Fruit fly (Drosophila melanogaster) whole organism, prepupa: ENCODE results near the gene CG1983.

Experiments
- Blimp-1 ChIP-seq: fragments of 200-800 bp; sonication (Bioruptor generic); optimal IDR thresholded peaks from 3 replicates; lab custom pipeline; 2017; ENCODE audit warnings: missing biosample characterization, missing genetic modification characterization, mild to moderate bottlenecking, moderate library complexity, missing genetic modification reagents
- CG15336 ChIP-seq: fragments of 200-800 bp; sonication (Bioruptor generic); IDR thresholded peaks from 2 replicates; pipeline ENCODE4 v1.3.6; 2022; ENCODE audit warnings: missing biosample characterization, missing genetic modification characterization
- CG16779 ChIP-seq: fragments of 200-800 bp; sonication (Bioruptor generic); optimal IDR thresholded peaks from 3 replicates; lab custom pipeline; 2017; ENCODE audit warnings: missing biosample characterization, mild to moderate bottlenecking, missing genetic modification characterization
- CG31627 ChIP-seq: fragments of 200-800 bp; sonication (Bioruptor generic); optimal IDR thresholded peaks from 3 replicates; lab custom pipeline; 2016; ENCODE audit warnings: missing biosample characterization, missing genetic modification characterization
- CG3919 ChIP-seq: fragments of 200-800 bp; sonication (Bioruptor generic); optimal IDR thresholded peaks from 3 replicates; lab custom pipeline; 2016; ENCODE audit warnings: missing biosample characterization, missing genetic modification characterization
- CG6163 ChIP-seq: fragments of 200-800 bp; sonication (Bioruptor generic); IDR thresholded peaks from 3 replicates; pipeline ENCODE4 v1.3.6; 2022; ENCODE audit warnings: missing biosample characterization, missing genetic modification characterization
- CG6276 ChIP-seq: fragments of 200-800 bp; sonication (Bioruptor generic); optimal IDR thresholded peaks from 2 replicates; lab custom pipeline; 2017; ENCODE audit warnings: missing biosample characterization, mild to moderate bottlenecking, missing genetic modification characterization
- CG6792 ChIP-seq: fragments of 200-800 bp; sonication (Bioruptor generic); optimal IDR thresholded peaks from 3 replicates; lab custom pipeline; 2016; ENCODE audit warnings: missing biosample characterization, missing genetic modification characterization
- CG6854 ChIP-seq: fragments of 200-800 bp; sonication (Bioruptor generic); optimal IDR thresholded peaks from 2 replicates; lab custom pipeline; 2017; ENCODE audit warnings: missing biosample characterization, mild to moderate bottlenecking, missing genetic modification characterization
- CG8119 ChIP-seq: fragments of 200-800 bp; sonication (Bioruptor generic); IDR thresholded peaks from 3 replicates; pipeline ENCODE4 v1.3.6; 2022; ENCODE audit warnings: missing biosample characterization, missing genetic modification characterization
- CG8319 ChIP-seq: fragments of 200-800 bp; sonication (Bioruptor generic); optimal IDR thresholded peaks from 3 replicates; lab custom pipeline; 2016; ENCODE audit warnings: missing biosample characterization, missing genetic modification characterization
- CG8632 ChIP-seq: fragments of 200-800 bp; sonication (Bioruptor generic); optimal IDR thresholded peaks from 3 replicates; lab custom pipeline; 2016; ENCODE audit warnings: missing biosample characterization, missing genetic modification characterization
- CG9139 ChIP-seq: fragments of 200-800 bp; sonication (Bioruptor generic); optimal IDR thresholded peaks from 3 replicates; lab custom pipeline; 2017; ENCODE audit warnings: missing biosample characterization, mild to moderate bottlenecking, missing genetic modification characterization
- Eip75B ChIP-seq: fragments of 200-800 bp; sonication (Bioruptor generic); optimal IDR thresholded peaks from 3 replicates; lab custom pipeline; 2016; ENCODE audit warnings: missing biosample characterization, missing genetic modification characterization
- Eip78C ChIP-seq: fragments of 200-800 bp; sonication (Bioruptor generic); peaks from one replicate; lab custom pipeline; 2016; ENCODE audit warnings: missing biosample characterization, missing genetic modification characterization
- Eip93F ChIP-seq: fragments of 200-800 bp; sonication (Bioruptor generic); optimal IDR thresholded peaks from 2 replicates; lab custom pipeline; 2016; ENCODE audit warnings: missing biosample characterization, mild to moderate bottlenecking, missing genetic modification characterization
- Ets21C ChIP-seq: fragments of 200-800 bp; sonication (Bioruptor generic); optimal IDR thresholded peaks from 3 replicates; lab custom pipeline; 2016; ENCODE audit warnings: missing biosample characterization, missing genetic modification characterization
- Ets96B ChIP-seq: fragments of 200-800 bp; optimal IDR thresholded peaks from 2 replicates; lab custom pipeline; 2019; ENCODE audit warnings: missing biosample characterization, mild to moderate bottlenecking, missing genetic modification characterization, moderate library complexity
- Hr38 ChIP-seq: sonication (Bioruptor generic); optimal IDR thresholded peaks from 2 replicates; lab custom pipeline; 2016; ENCODE audit warnings: missing biosample characterization, missing genetic modification characterization
- Hr39 ChIP-seq: fragments of 200-800 bp; sonication (Bioruptor generic); optimal IDR thresholded peaks from 2 replicates; lab custom pipeline; 2016; ENCODE audit warnings: missing biosample characterization, missing genetic modification characterization
- Hr4 ChIP-seq: fragments of 200-800 bp; sonication (Bioruptor generic); optimal IDR thresholded peaks from 3 replicates; lab custom pipeline; 2016; ENCODE audit warnings: missing biosample characterization, missing genetic modification characterization
- Lpt ChIP-seq: fragments of 200-800 bp; sonication (Bioruptor generic); optimal IDR thresholded peaks from 3 replicates; lab custom pipeline; 2016; ENCODE audit warnings: missing biosample characterization, missing genetic modification characterization
- Sox102F ChIP-seq: fragments of 200-800 bp; sonication (Bioruptor generic); optimal IDR thresholded peaks from 2 replicates; lab custom pipeline; 2016; ENCODE audit warnings: missing biosample characterization, mild to moderate bottlenecking, missing genetic modification characterization
- Sox14 ChIP-seq: fragments of 200-800 bp; sonication (Bioruptor generic); optimal IDR thresholded peaks from 3 replicates; lab custom pipeline; 2016; ENCODE audit warnings: missing biosample characterization, missing genetic modification characterization
- Sox15 ChIP-seq: fragments of 200-800 bp; sonication (Bioruptor generic); optimal IDR thresholded peaks from 3 replicates; lab custom pipeline; 2016; ENCODE audit warnings: missing biosample characterization, missing genetic modification characterization
- dac ChIP-seq: fragments of 200-800 bp; sonication (Bioruptor generic); optimal IDR thresholded peaks from 2 replicates; lab custom pipeline; 2017; ENCODE audit warnings: missing biosample characterization, mild to moderate bottlenecking, missing genetic modification characterization
- dsx ChIP-seq: fragments of 200-800 bp; optimal IDR thresholded peaks from 3 replicates; lab custom pipeline; 2019; ENCODE audit warnings: missing biosample characterization, mild to moderate bottlenecking, missing genetic modification characterization, moderate library complexity; ENCODE audit not compliant: poor library complexity, severe bottlenecking
- eg ChIP-seq: fragments of 200-800 bp; sonication (Bioruptor generic); IDR thresholded peaks from 3 replicates; pipeline ENCODE4 v1.3.6; 2022; ENCODE audit warnings: missing biosample characterization, missing genetic modification characterization
- esn ChIP-seq: fragments of 200-800 bp; sonication (Bioruptor generic); optimal IDR thresholded peaks from 2 replicates; lab custom pipeline; 2016; ENCODE audit warnings: missing biosample characterization, mild to moderate bottlenecking, missing genetic modification characterization, moderate library complexity
- fkh ChIP-seq: fragments of 200-800 bp; sonication (Bioruptor generic); optimal IDR thresholded peaks from 3 replicates; lab custom pipeline; 2017; ENCODE audit warnings: missing biosample characterization, mild to moderate bottlenecking, missing genetic modification characterization, moderate library complexity
- net ChIP-seq: fragments of 200-800 bp; sonication (Bioruptor generic); optimal IDR thresholded peaks from 3 replicates; lab custom pipeline; 2016; ENCODE audit warnings: missing biosample characterization, missing genetic modification characterization
- pdm3 ChIP-seq: fragments of 200-800 bp; sonication (Bioruptor generic); optimal IDR thresholded peaks from 3 replicates; lab custom pipeline; 2016; ENCODE audit warnings: missing biosample characterization, missing genetic modification characterization
- spab ChIP-seq: fragments of 200-800 bp; sonication (Bioruptor generic); optimal IDR thresholded peaks from 2 replicates; lab custom pipeline; 2017; ENCODE audit warnings: missing biosample characterization, mild to moderate bottlenecking, missing genetic modification characterization, missing genetic modification reagents
- svp ChIP-seq: fragments of 200-800 bp; sonication (Bioruptor generic); peaks from one replicate; lab custom pipeline; 2016; ENCODE audit warnings: missing biosample characterization, missing genetic modification characterization
- topi ChIP-seq: fragments of 200-800 bp; sonication (Bioruptor generic); optimal IDR thresholded peaks from 3 replicates; lab custom pipeline; 2016; ENCODE audit warnings: missing biosample characterization, missing genetic modification characterization

Gene CG1983

dm6 chr3R:30208766-30209484, 31.4 kb upstream of the CG1983 start, which contains the start of gene RpS7 (continued):
- peak; percentile 59 for TF ChIP-seq CG8632 (GFP tag; lab: Kevin White, UChicago)
- peak; percentile 76 for TF ChIP-seq CG9139 (GFP tag; lab: Kevin White, UChicago)
- TF ChIP-seq Blimp-1 (GFP tag; lab: Kevin White, UChicago) = peak; percentile 49
- TF ChIP-seq net (GFP tag; lab: Kevin White, UChicago) = peak; percentile 75
- TF ChIP-seq CG6792 (GFP tag; lab: Kevin White, UChicago) = peak; percentile 35
- TF ChIP-seq Hr39 (GFP tag; lab: Kevin White, UChicago) = peak; percentile 34
- no peak for TF ChIP-seq Eip93F (GFP tag; lab: Kevin White, UChicago)
- TF ChIP-seq Hr4 (GFP tag; lab: Kevin White, UChicago) = peak; percentile 2
- TF ChIP-seq CG6276 (GFP tag; lab: Kevin White, UChicago) = peak; percentile 39
- TF ChIP-seq CG8119 (GFP tag; lab: Robert Waterston, UW) = peak; percentile 42; the same call in 2 of the 3 replicates
- peak; percentile 17 for TF ChIP-seq dsx (GFP tag; lab: Kevin White, UChicago)
- TF ChIP-seq Sox15 (GFP tag; lab: Kevin White, UChicago) = no peak
- TF ChIP-seq pdm3 (GFP tag; lab: Kevin White, UChicago) = peak; percentile 48
- no peak; the same call in 1 of the 2 replicates for TF ChIP-seq CG15336 (GFP tag; lab: Robert Waterston, UW)
- peak; percentile 73 for TF ChIP-seq Sox102F (GFP tag; lab: Kevin White, UChicago)
- peak; percentile 94 for TF ChIP-seq CG6854 (GFP tag; lab: Kevin White, UChicago)
- peak; percentile 29 for TF ChIP-seq fkh (GFP tag; lab: Kevin White, UChicago)
- TF ChIP-seq CG6163 = peak; percentile 69
- TF ChIP-seq Hr38 (GFP tag; lab: Kevin White, UChicago) = no peak
- TF ChIP-seq dac (GFP tag; lab: Kevin White, UChicago) = no peak
- TF ChIP-seq topi (GFP tag; lab: Kevin White, UChicago) = peak; percentile 73
- peak; percentile 68 for TF ChIP-seq esn (GFP tag; lab: Kevin White, UChicago)
- TF ChIP-seq CG3919 (GFP tag; lab: Kevin White, UChicago) = peak; percentile 80

- TF ChIP-seq svp (GFP tag; lab: Kevin White, UChicago) (no peak), spab (GFP tag; lab: Kevin White, UChicago) (no peak)
These were observed 30.5 kb upstream of the CG1983 start for dm6 chr3R:30208011-30208410.

- TF ChIP-seq CG15336 (GFP tag; lab: Robert Waterston, UW) (no peak), Lpt (GFP tag; lab: Kevin White, UChicago) (no peak), spab (GFP tag; lab: Kevin White, UChicago) (no peak), CG16779 (tag; lab: Kevin White, UChicago) (no peak), CG31627 (GFP tag; lab: Kevin White, UChicago) (no peak), Eip75B (GFP tag; lab: Kevin White, UChicago) (no peak), Sox14 (GFP tag; lab: Kevin White, UChicago) (no peak), Eip78C (GFP tag; lab: Kevin White, UChicago) (peak; percentile 4), eg (0 out of 3 replicates have a peak, but pooled peaks have one; percentile 10), CG8319 (GFP tag; lab: Kevin White, UChicago) (no peak), Ets96B (tag; lab: Kevin White, UChicago) (no peak), Ets21C (no peak), esn (GFP tag; lab: Kevin White, UChicago) (peak; percentile 1)
These were observed 28.4 kb upstream of the CG1983 start for dm6 chr3R:30205946-30206345.
